Fruit fly (Drosophila melanogaster) whole organism, embryonic: ENCODE data around the gene Top3beta.

Experiments
- Ada2b ChIP-seq: fragments of 200-800 bp; sonication (Bioruptor generic); IDR thresholded peaks from 2 replicates; pipeline ENCODE4 v1.3.6; 2022; ENCODE audit warnings: missing biosample characterization, missing genetic modification characterization
- Aef1 ChIP-seq: fragments of 200-800 bp; sonication (Bioruptor generic); IDR thresholded peaks from 3 replicates; pipeline ENCODE4 v1.3.6; 2022; ENCODE audit warnings: missing biosample characterization, missing genetic modification characterization
- Antp ChIP-seq: fragments of 200-800 bp; sonication (Bioruptor generic); optimal IDR thresholded peaks from 3 replicates; lab custom pipeline; 2016; ENCODE audit warnings: missing biosample characterization, missing genetic modification characterization
- Atf6 ChIP-seq: fragments of 200-800 bp; sonication (Bioruptor generic); IDR thresholded peaks from 2 replicates; pipeline ENCODE4 v1.3.6; 2022; ENCODE audit warnings: missing biosample characterization, missing genetic modification characterization
- CG10209 ChIP-seq: fragments of 200-800 bp; sonication (Bioruptor generic); optimal IDR thresholded peaks from 3 replicates; lab custom pipeline; 2017; ENCODE audit warnings: missing biosample characterization, mild to moderate bottlenecking, missing genetic modification characterization, missing genetic modification reagents
- CG10321 ChIP-seq: fragments of 200-800 bp; sonication (Bioruptor generic); IDR thresholded peaks from 2 replicates; pipeline ENCODE4 v1.3.6; 2022; ENCODE audit warnings: missing biosample characterization, missing genetic modification characterization
- CG10462 ChIP-seq: fragments of 200-800 bp; sonication (Bioruptor generic); optimal IDR thresholded peaks from 2 replicates; lab custom pipeline; 2016; ENCODE audit warnings: missing biosample characterization, missing genetic modification characterization
- CG11247 ChIP-seq: fragments of 200-800 bp; sonication (Bioruptor generic); IDR thresholded peaks from 2 replicates; pipeline ENCODE4 v1.3.6; 2022; ENCODE audit warnings: missing biosample characterization, missing genetic modification characterization
- CG11696 ChIP-seq: fragments of 200-800 bp; sonication (Bioruptor generic); IDR thresholded peaks from 2 replicates; pipeline ENCODE4 v1.3.6; 2022; ENCODE audit warnings: missing biosample characterization, missing genetic modification characterization
- CG11723 ChIP-seq: fragments of 200-800 bp; sonication (Bioruptor generic); optimal IDR thresholded peaks from 2 replicates; lab custom pipeline; 2017; ENCODE audit warnings: missing biosample characterization, mild to moderate bottlenecking, missing genetic modification characterization
- CG12155 ChIP-seq: fragments of 200-800 bp; sonication (Bioruptor generic); optimal IDR thresholded peaks from 3 replicates; lab custom pipeline; 2016; ENCODE audit warnings: missing biosample characterization, missing genetic modification characterization
- CG17328 ChIP-seq: fragments of 200-800 bp; sonication (Bioruptor generic); IDR thresholded peaks from 2 replicates; pipeline ENCODE4 v1.3.6; 2022; ENCODE audit warnings: missing biosample characterization, missing genetic modification characterization
- CG17829 ChIP-seq: fragments of 200-800 bp; optimal IDR thresholded peaks from 2 replicates; lab custom pipeline; 2019; ENCODE audit warnings: missing biosample characterization, mild to moderate bottlenecking, missing genetic modification characterization, moderate library complexity
- CG2712 ChIP-seq: fragments of 200-800 bp; optimal IDR thresholded peaks from 3 replicates; lab custom pipeline; 2019; ENCODE audit warnings: missing biosample characterization, mild to moderate bottlenecking, missing genetic modification characterization, moderate library complexity
- CG30403 ChIP-seq: fragments of 200-800 bp; sonication (Bioruptor generic); optimal IDR thresholded peaks from 3 replicates; lab custom pipeline; 2016; ENCODE audit warnings: missing biosample characterization, missing genetic modification characterization
- CG3065 ChIP-seq: fragments of 200-800 bp; sonication (Bioruptor generic); optimal IDR thresholded peaks from 2 replicates; lab custom pipeline; 2016; ENCODE audit warnings: missing biosample characterization, missing genetic modification characterization
- CG32767 ChIP-seq: fragments of 200-800 bp; sonication (Bioruptor generic); IDR thresholded peaks from 2 replicates; pipeline ENCODE4 v1.3.6; 2022; ENCODE audit warnings: missing biosample characterization, missing genetic modification characterization
- CG32772 ChIP-seq: fragments of 200-800 bp; sonication (Bioruptor generic); IDR thresholded peaks from 2 replicates; pipeline ENCODE4 v1.3.6; 2022; ENCODE audit warnings: missing biosample characterization, missing genetic modification characterization
- CG3995 ChIP-seq: fragments of 200-800 bp; sonication (Bioruptor generic); optimal IDR thresholded peaks from 3 replicates; lab custom pipeline; 2016; ENCODE audit warnings: missing biosample characterization, missing genetic modification characterization
- CG43689 ChIP-seq: fragments of 200-800 bp; sonication (Bioruptor generic); IDR thresholded peaks from 2 replicates; pipeline ENCODE4 v1.3.6; 2022; ENCODE audit warnings: missing biosample characterization, missing genetic modification characterization
- CG4617 ChIP-seq: fragments of 200-800 bp; sonication (Bioruptor generic); optimal IDR thresholded peaks from 3 replicates; lab custom pipeline; 2016; ENCODE audit warnings: missing biosample characterization, missing genetic modification characterization, borderline replicate concordance
- CG4707 ChIP-seq: fragments of 200-800 bp; sonication (Bioruptor generic); optimal IDR thresholded peaks from 2 replicates; lab custom pipeline; 2018; ENCODE audit warnings: missing biosample characterization, mild to moderate bottlenecking, missing genetic modification characterization, moderate library complexity
- CG7786 ChIP-seq: fragments of 200-800 bp; sonication (Bioruptor generic); optimal IDR thresholded peaks from 2 replicates; lab custom pipeline; 2016; ENCODE audit warnings: missing biosample characterization, missing genetic modification characterization
- CG7963 ChIP-seq: fragments of 200-800 bp; sonication (Bioruptor generic); IDR thresholded peaks from 3 replicates; pipeline ENCODE4 v1.3.6; 2022; ENCODE audit warnings: missing biosample characterization, missing genetic modification characterization; ENCODE audit not compliant: partially characterized antibody
- CG8478 ChIP-seq: fragments of >200 bp; optimal IDR thresholded peaks from 2 replicates; lab custom pipeline; 2018
- Dip3 ChIP-seq: fragments of 200-800 bp; sonication (Bioruptor generic); optimal IDR thresholded peaks from 3 replicates; lab custom pipeline; 2016; ENCODE audit warnings: missing biosample characterization, missing genetic modification characterization
- Drgx ChIP-seq: fragments of 200-800 bp; sonication (Bioruptor generic); IDR thresholded peaks from 2 replicates; pipeline ENCODE4 v1.3.6; 2022; ENCODE audit warnings: missing biosample characterization, missing genetic modification characterization
- E2f1 ChIP-seq: fragments of 200-800 bp; sonication (Bioruptor generic); IDR thresholded peaks from 2 replicates; pipeline ENCODE4 v1.3.6; 2022; ENCODE audit warnings: missing biosample characterization, missing genetic modification characterization
- Ets65A ChIP-seq: fragments of 200-800 bp; sonication (Bioruptor generic); peaks from one replicate; lab custom pipeline; 2016; ENCODE audit warnings: missing biosample characterization, missing genetic modification characterization
- H2.0 ChIP-seq: fragments of 200-800 bp; sonication (Bioruptor generic); IDR thresholded peaks from 2 replicates; pipeline ENCODE4 v1.3.6; 2022; ENCODE audit warnings: missing biosample characterization, missing genetic modification characterization
- Med ChIP-seq: fragments of 200-800 bp; sonication (Bioruptor generic); peaks from one replicate; lab custom pipeline; 2016; ENCODE audit warnings: missing biosample characterization, missing genetic modification characterization, mild to moderate bottlenecking, inconsistent platforms, moderate library complexity
- Meics ChIP-seq: fragments of 200-800 bp; sonication (Bioruptor generic); optimal IDR thresholded peaks from 2 replicates; lab custom pipeline; 2017; ENCODE audit warnings: missing biosample characterization, mild to moderate bottlenecking, missing genetic modification characterization
- NK7.1 ChIP-seq: fragments of 200-800 bp; sonication (Bioruptor generic); optimal IDR thresholded peaks from 3 replicates; lab custom pipeline; 2016; ENCODE audit warnings: missing biosample characterization, missing genetic modification characterization
- Optix ChIP-seq: fragments of 200-800 bp; sonication (Bioruptor generic); IDR thresholded peaks from 3 replicates; pipeline ENCODE4 v1.3.6; 2022; ENCODE audit warnings: missing biosample characterization, missing genetic modification characterization
- al ChIP-seq: fragments of 200-800 bp; sonication (Bioruptor generic); IDR thresholded peaks from 2 replicates; pipeline ENCODE4 v1.3.6; 2022; ENCODE audit warnings: missing biosample characterization, missing genetic modification characterization
- ara ChIP-seq: fragments of 200-800 bp; sonication (Bioruptor generic); IDR thresholded peaks from 2 replicates; pipeline ENCODE4 v1.3.6; 2022; ENCODE audit warnings: missing biosample characterization, missing genetic modification characterization
- bcd ChIP-seq: fragments of 200-800 bp; sonication (Bioruptor generic); optimal IDR thresholded peaks from 2 replicates; lab custom pipeline; 2017; ENCODE audit warnings: missing biosample characterization, mild to moderate bottlenecking, missing genetic modification characterization
- bigmax ChIP-seq: fragments of 200-800 bp; sonication (Bioruptor generic); optimal IDR thresholded peaks from 2 replicates; lab custom pipeline; 2018; ENCODE audit warnings: missing biosample characterization, mild to moderate bottlenecking, missing genetic modification characterization
- gce ChIP-seq: fragments of 200-800 bp; sonication (Bioruptor generic); IDR thresholded peaks from 3 replicates; pipeline ENCODE4 v1.3.6; 2022; ENCODE audit warnings: missing biosample characterization, missing genetic modification characterization
- gem ChIP-seq: fragments of 200-800 bp; sonication (Bioruptor generic); optimal IDR thresholded peaks from 2 replicates; lab custom pipeline; 2019; ENCODE audit warnings: missing biosample characterization, mild to moderate bottlenecking, missing genetic modification characterization, moderate library complexity
- her ChIP-seq: fragments of 200-800 bp; sonication (Bioruptor generic); optimal IDR thresholded peaks from 2 replicates; lab custom pipeline; 2016; ENCODE audit warnings: missing biosample characterization, missing genetic modification characterization
- kni ChIP-seq: fragments of 200-800 bp; sonication (Bioruptor generic); optimal IDR thresholded peaks from 3 replicates; lab custom pipeline; 2017; ENCODE audit warnings: mild to moderate bottlenecking, missing biosample characterization, missing genetic modification reagents, missing genetic modification characterization
- pho ChIP-seq: fragments of 200-800 bp; sonication (Bioruptor generic); optimal IDR thresholded peaks from 2 replicates; lab custom pipeline; 2016; ENCODE audit warnings: missing biosample characterization, missing genetic modification characterization
- pros ChIP-seq: fragments of 200-800 bp; sonication (Bioruptor generic); optimal IDR thresholded peaks from 3 replicates; lab custom pipeline; 2019; ENCODE audit warnings: missing biosample characterization, mild to moderate bottlenecking, missing genetic modification characterization, moderate library complexity
- so ChIP-seq: fragments of 200-800 bp; sonication (Bioruptor generic); IDR thresholded peaks from 3 replicates; pipeline ENCODE4 v1.3.6; 2022; ENCODE audit warnings: missing biosample characterization, missing genetic modification characterization
- sr ChIP-seq: fragments of 200-800 bp; sonication (Bioruptor generic); IDR thresholded peaks from 3 replicates; pipeline ENCODE4 v1.3.6; 2022; ENCODE audit warnings: missing biosample characterization, missing genetic modification characterization
- stwl ChIP-seq: fragments of 200-800 bp; sonication (Bioruptor generic); optimal IDR thresholded peaks from 3 replicates; lab custom pipeline; 2018; ENCODE audit warnings: missing biosample characterization, mild to moderate bottlenecking, missing genetic modification characterization, moderate library complexity
- tgo ChIP-seq: fragments of 200-800 bp; sonication (Bioruptor generic); IDR thresholded peaks from 3 replicates; pipeline ENCODE4 v1.3.6; 2022; ENCODE audit warnings: missing biosample characterization, missing genetic modification characterization
- tin ChIP-seq: fragments of 200-800 bp; sonication (Bioruptor generic); optimal IDR thresholded peaks from 3 replicates; lab custom pipeline; 2016; ENCODE audit warnings: missing biosample characterization, missing genetic modification characterization
- usp ChIP-seq: fragments of >200 bp; optimal IDR thresholded peaks from 2 replicates; lab custom pipeline; 2017; ENCODE audit warnings: missing biosample characterization, missing genetic modification characterization
- yki ChIP-seq: fragments of >200 bp; optimal IDR thresholded peaks from 3 replicates; lab custom pipeline; 2018
- zf30C ChIP-seq: fragments of 200-800 bp; sonication (Bioruptor generic); optimal IDR thresholded peaks from 3 replicates; lab custom pipeline; 2018; ENCODE audit warnings: missing biosample characterization, mild to moderate bottlenecking, missing genetic modification characterization

The Top3beta gene

dm6 chrX:6330369-6330949 is 42.7 kb upstream of the Top3beta start, which contains the start of gene CG42240:
Gene CG42240, plus strand, starts transcription at chrX:6330842.
- TF ChIP-seq tgo (GFP tag; lab: Robert Waterston, UW) = peak; percentile 81
- TF ChIP-seq bcd (GFP tag; lab: Kevin White, UChicago) = peak; percentile 91
- TF ChIP-seq Optix (GFP tag; lab: Robert Waterston, UW) = no peak
- peak; percentile 76; the same call in 2 of the 3 replicates for TF ChIP-seq so (GFP tag; lab: Robert Waterston, UW)
- TF ChIP-seq Med = peak; percentile 93
- no peak for TF ChIP-seq CG8478 (lab: Kevin White, UChicago)
- peak; percentile 60 for TF ChIP-seq H2.0 (GFP tag; lab: Robert Waterston, UW)
- peak; percentile 50 for TF ChIP-seq CG4617 (GFP tag; lab: Kevin White, UChicago)
- peak; percentile 91 for TF ChIP-seq Meics (GFP tag; lab: Kevin White, UChicago)
- no peak for TF ChIP-seq bigmax
- TF ChIP-seq CG3065 (GFP tag; lab: Kevin White, UChicago) = peak; percentile 73
- peak; percentile 73 for TF ChIP-seq NK7.1 (GFP tag; lab: Kevin White, UChicago)
- no peak for TF ChIP-seq CG10321
- TF ChIP-seq CG3995 (GFP tag; lab: Kevin White, UChicago) = peak; percentile 28
- TF ChIP-seq her (GFP tag; lab: Kevin White, UChicago) = no peak
- TF ChIP-seq CG32767 (GFP tag; lab: Robert Waterston, UW) = peak; percentile 76
- TF ChIP-seq CG12155 (GFP tag; lab: Kevin White, UChicago) = peak; percentile 75
- peak; percentile 77 for TF ChIP-seq kni (GFP tag; lab: Kevin White, UChicago)
- peak; percentile 92 for TF ChIP-seq Ets65A (GFP tag; lab: Kevin White, UChicago)
- peak; percentile 54; the same call in 1 of the 2 replicates for TF ChIP-seq ara
- no peak for TF ChIP-seq usp
- peak; percentile 96 for TF ChIP-seq CG30403 (GFP tag; lab: Kevin White, UChicago)
- 0 out of 3 replicates have a peak, but pooled peaks have one; percentile 10 for TF ChIP-seq gce (GFP tag; lab: Robert Waterston, UW)
- peak; percentile 81 for TF ChIP-seq pho
- TF ChIP-seq Antp = peak; percentile 54
- no peak for TF ChIP-seq stwl (tag; lab: Kevin White, UChicago)
- peak; percentile 78 for TF ChIP-seq CG32772 (GFP tag; lab: Robert Waterston, UW)
- no peak for TF ChIP-seq CG7963 (GFP tag; lab: Robert Waterston, UW)
- TF ChIP-seq zf30C (GFP tag; lab: Kevin White, UChicago) = peak; percentile 82
- TF ChIP-seq gem (tag; lab: Kevin White, UChicago) = peak; percentile 95
- no peak for TF ChIP-seq CG11696 (GFP tag; lab: Robert Waterston, UW)
- peak; percentile 29 for TF ChIP-seq Dip3 (GFP tag; lab: Kevin White, UChicago)
- TF ChIP-seq sr (GFP tag; lab: Robert Waterston, UW) = 0 out of 3 replicates have a peak, but pooled peaks have one; percentile 7
- TF ChIP-seq Ada2b (GFP tag; lab: Robert Waterston, UW) = peak; percentile 76
- peak; percentile 95 for TF ChIP-seq CG2712
- TF ChIP-seq CG4707 = peak; percentile 57
- TF ChIP-seq CG7786 (GFP tag; lab: Kevin White, UChicago) = peak; percentile 67
- peak; percentile 76 for TF ChIP-seq E2f1 (GFP tag; lab: Robert Waterston, UW)
- peak; percentile 89 for TF ChIP-seq Drgx (GFP tag; lab: Robert Waterston, UW)
- peak; percentile 85 for TF ChIP-seq Atf6
- peak; percentile 91 for TF ChIP-seq CG10209
- peak; percentile 90 for TF ChIP-seq tin (GFP tag; lab: Kevin White, UChicago)
- peak; percentile 72 for TF ChIP-seq Aef1
- peak; percentile 88 for TF ChIP-seq CG11723
- TF ChIP-seq al (GFP tag; lab: Robert Waterston, UW) = 0 out of 2 replicates have a peak, but pooled peaks have one; percentile 30
- TF ChIP-seq CG10462 (GFP tag; lab: Kevin White, UChicago) = peak; percentile 81
- TF ChIP-seq yki (lab: Kevin White, UChicago) = no peak
- TF ChIP-seq CG11247 = peak; percentile 45; the same call in 1 of the 2 replicates
- peak; percentile 51; the same call in 1 of the 2 replicates for TF ChIP-seq CG17328 (GFP tag; lab: Robert Waterston, UW)
- peak; percentile 31; the same call in 1 of the 2 replicates for TF ChIP-seq CG43689 (GFP tag; lab: Robert Waterston, UW)
- no peak for TF ChIP-seq pros (GFP tag; lab: Kevin White, UChicago)
- peak; percentile 92 for TF ChIP-seq CG17829 (tag; lab: Kevin White, UChicago)
